Fruit fly (Drosophila melanogaster) whole organism, wandering third instar larva: Measurements from ENCODE around the gene Tpst.
A peak's percentile ranks its signal among the peaks of the same experiment; 100 is the strongest.

Source experiments
- Abd-B ChIP-seq: fragments of >200 bp; optimal IDR thresholded peaks from 2 replicates; lab custom pipeline; 2017; ENCODE audit warnings: missing biosample characterization, missing genetic modification characterization
- CG32264 ChIP-seq: fragments of 200-800 bp; sonication (Bioruptor generic); optimal IDR thresholded peaks from 2 replicates; lab custom pipeline; 2016; ENCODE audit warnings: missing biosample characterization, missing genetic modification characterization
- CG9705 ChIP-seq: fragments of 200-800 bp; sonication (Bioruptor generic); optimal IDR thresholded peaks from 2 replicates; lab custom pipeline; 2018; ENCODE audit warnings: missing biosample characterization, mild to moderate bottlenecking, missing genetic modification characterization
- CrebA ChIP-seq: fragments of 200-800 bp; sonication (Bioruptor generic); optimal IDR thresholded peaks from 2 replicates; lab custom pipeline; 2016; ENCODE audit warnings: missing biosample characterization, mild to moderate bottlenecking, missing genetic modification characterization, borderline replicate concordance
- Dfd ChIP-seq: fragments of >200 bp; optimal IDR thresholded peaks from 2 replicates; lab custom pipeline; 2017; ENCODE audit warnings: missing biosample characterization, missing genetic modification characterization
- Dif ChIP-seq: fragments of 200-275, 200-300 bp; sonication (Bioruptor generic); optimal IDR thresholded peaks from 2 replicates; lab custom pipeline; 2018; ENCODE audit warnings: missing biosample characterization, missing genetic modification characterization; ENCODE audit not compliant: partially characterized antibody
- GATAd ChIP-seq: sonication (Bioruptor generic); optimal IDR thresholded peaks from 2 replicates; lab custom pipeline; 2016; ENCODE audit warnings: missing biosample characterization, missing genetic modification characterization
- HLH106 ChIP-seq: fragments of 200-800 bp; optimal IDR thresholded peaks from 3 replicates; lab custom pipeline; 2019; ENCODE audit warnings: missing biosample characterization, mild to moderate bottlenecking, missing genetic modification characterization, moderate library complexity
- Hnf4 ChIP-seq: fragments of 200-800 bp; sonication (Bioruptor generic); optimal IDR thresholded peaks from 2 replicates; lab custom pipeline; 2016; ENCODE audit warnings: missing biosample characterization, mild to moderate bottlenecking, missing genetic modification characterization
- Hr78 ChIP-seq: fragments of >200 bp; optimal IDR thresholded peaks from 2 replicates; lab custom pipeline; 2017; ENCODE audit warnings: missing biosample characterization, missing genetic modification characterization
- Hr83 ChIP-seq: fragments of 200-300 bp; sonication (Bioruptor generic); optimal IDR thresholded peaks from 2 replicates; lab custom pipeline; 2016; ENCODE audit warnings: missing biosample characterization, mild to moderate bottlenecking, missing genetic modification characterization, moderate library complexity; ENCODE audit not compliant: poor library complexity, severe bottlenecking
- Mio ChIP-seq: sonication (Bioruptor generic); optimal IDR thresholded peaks from 2 replicates; lab custom pipeline; 2016; ENCODE audit warnings: missing biosample characterization, missing genetic modification characterization
- Myc ChIP-seq: fragments of >200 bp; optimal IDR thresholded peaks from 2 replicates; lab custom pipeline; 2017
- N ChIP-seq: fragments of >200 bp; optimal IDR thresholded peaks from 2 replicates; lab custom pipeline; 2018; ENCODE audit warnings: missing biosample characterization, missing external identifiers, missing genetic modification characterization
- OdsH ChIP-seq: fragments of 200-800 bp; sonication (Bioruptor generic); optimal IDR thresholded peaks from 2 replicates; lab custom pipeline; 2016; ENCODE audit warnings: missing biosample characterization, mild to moderate bottlenecking, missing genetic modification characterization
- Sp1 ChIP-seq: fragments of 200-800 bp; sonication (Bioruptor generic); optimal IDR thresholded peaks from 3 replicates; lab custom pipeline; 2019; ENCODE audit warnings: missing biosample characterization, mild to moderate bottlenecking, missing genetic modification characterization, moderate library complexity
- br ChIP-seq: fragments of 200-800 bp; sonication (Bioruptor generic); optimal IDR thresholded peaks from 2 replicates; lab custom pipeline; 2016; ENCODE audit warnings: missing biosample characterization, missing genetic modification characterization
- brk ChIP-seq: fragments of 200-800 bp; sonication (Bioruptor generic); optimal IDR thresholded peaks from 2 replicates; lab custom pipeline; 2016; ENCODE audit warnings: missing biosample characterization, mild to moderate bottlenecking, missing genetic modification characterization
- dl ChIP-seq, 2 experiments: fragments of 175-275, 200-275 bp in 1 of 2; fragments of 200-275 bp in 1 of 2; sonication (Bioruptor generic); optimal IDR thresholded peaks; lab custom pipeline; 2018; ENCODE audit warnings: mild to moderate bottlenecking in 2 of 2, missing biosample characterization in 2 of 2, missing genetic modification characterization in 2 of 2, moderate library complexity in 2 of 2; ENCODE audit not compliant: partially characterized antibody in 2 of 2, insufficient read depth in 1 of 2
- dmrt93B ChIP-seq: fragments of 200-800 bp; sonication (Bioruptor generic); optimal IDR thresholded peaks from 2 replicates; lab custom pipeline; 2018; ENCODE audit warnings: missing biosample characterization, mild to moderate bottlenecking, missing genetic modification characterization
- dsf ChIP-seq: sonication (Bioruptor generic); optimal IDR thresholded peaks from 2 replicates; lab custom pipeline; 2016; ENCODE audit warnings: missing biosample characterization, missing genetic modification characterization, borderline replicate concordance
- ey ChIP-seq: fragments of 200-800 bp; sonication (Bioruptor generic); optimal IDR thresholded peaks from 2 replicates; lab custom pipeline; 2016; ENCODE audit warnings: missing biosample characterization, missing genetic modification characterization
- foxo ChIP-seq, 2 experiments: fragments of 200-800 bp; sonication (Bioruptor generic); optimal IDR thresholded peaks; 2 replicates in 1 of 2; 3 replicates in 1 of 2; lab custom pipeline; 2016 to 2017; ENCODE audit warnings: missing biosample characterization in 2 of 2, missing genetic modification characterization in 2 of 2
- fru ChIP-seq: fragments of 200-800 bp; sonication (Bioruptor generic); optimal IDR thresholded peaks from 3 replicates; lab custom pipeline; 2016; ENCODE audit warnings: missing biosample characterization, mild to moderate bottlenecking, missing genetic modification characterization
- h ChIP-seq: fragments of 200-800 bp; sonication (Bioruptor generic); optimal IDR thresholded peaks from 3 replicates; lab custom pipeline; 2016; ENCODE audit warnings: missing biosample characterization, mild to moderate bottlenecking, missing genetic modification characterization
- jim ChIP-seq: fragments of 175-275, 200-325 bp; sonication (Bioruptor generic); optimal IDR thresholded peaks from 2 replicates; lab custom pipeline; 2016; ENCODE audit warnings: missing biosample characterization, mild to moderate bottlenecking, missing genetic modification characterization
- lola ChIP-seq: fragments of >200 bp; optimal IDR thresholded peaks from 2 replicates; lab custom pipeline; 2017; ENCODE audit warnings: missing biosample characterization, missing genetic modification characterization
- psq ChIP-seq: fragments of 200-800 bp; sonication (Bioruptor generic); optimal IDR thresholded peaks from 3 replicates; lab custom pipeline; 2017; ENCODE audit warnings: missing biosample characterization, mild to moderate bottlenecking, missing genetic modification characterization, moderate library complexity
- rgr ChIP-seq: fragments of 200-800 bp; sonication (Bioruptor generic); optimal IDR thresholded peaks from 3 replicates; lab custom pipeline; 2016; ENCODE audit warnings: missing biosample characterization, mild to moderate bottlenecking, missing genetic modification characterization
- sage ChIP-seq: fragments of 200-800 bp; sonication (Bioruptor generic); optimal IDR thresholded peaks from 2 replicates; lab custom pipeline; 2016; ENCODE audit warnings: missing biosample characterization, mild to moderate bottlenecking, missing genetic modification characterization
- sv ChIP-seq: fragments of 200-800 bp; sonication (Bioruptor generic); optimal IDR thresholded peaks from 3 replicates; lab custom pipeline; 2016; ENCODE audit warnings: missing biosample characterization, missing genetic modification characterization
- tai ChIP-seq: sonication (Bioruptor generic); optimal IDR thresholded peaks from 2 replicates; lab custom pipeline; 2016; ENCODE audit warnings: missing biosample characterization, missing genetic modification characterization
- usp ChIP-seq: fragments of >200 bp; optimal IDR thresholded peaks from 2 replicates; lab custom pipeline; 2017; ENCODE audit warnings: missing biosample characterization, missing genetic modification characterization
- woc ChIP-seq: sonication (Bioruptor generic); optimal IDR thresholded peaks from 2 replicates; lab custom pipeline; 2016; ENCODE audit warnings: missing biosample characterization, mild to moderate bottlenecking, missing genetic modification characterization

Tpst gene

DNA sequence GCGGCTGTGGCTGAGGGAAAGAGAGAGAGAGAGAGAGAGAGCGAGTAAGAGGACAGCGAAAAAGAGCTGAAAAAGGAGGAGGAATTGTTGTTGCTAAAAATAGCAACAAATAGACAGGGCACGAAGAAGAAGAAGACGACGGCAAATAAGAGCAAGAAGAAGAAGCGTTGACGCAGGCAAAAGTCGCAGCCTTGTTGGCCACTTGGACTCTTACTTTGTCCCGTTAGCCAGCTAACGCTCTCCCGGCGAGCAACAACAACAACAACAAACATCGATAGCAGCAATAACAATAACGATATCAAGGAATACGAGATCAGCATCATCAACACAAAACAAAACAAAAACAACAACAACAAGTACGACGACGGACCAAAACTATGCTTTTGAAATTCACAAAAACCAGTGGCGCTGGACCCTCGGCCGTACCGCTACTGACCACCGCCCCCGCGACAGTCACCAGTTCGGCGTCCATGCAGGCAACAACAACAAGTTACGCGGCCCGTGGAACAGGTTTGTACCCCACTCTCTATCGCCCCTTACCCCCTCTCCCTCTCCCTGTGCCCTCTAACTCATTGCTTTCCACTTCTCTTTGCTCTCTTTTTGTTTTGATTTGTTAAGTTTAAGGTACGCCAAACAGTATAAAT, 61.6 kb downstream of the Tpst start:
- TF ChIP-seq usp (GFP tag; lab: Kevin White, UChicago) (no peak), CG32264 (GFP tag; lab: Kevin White, UChicago) (no peak), ey (no peak), dsf (no peak), Hr78 (GFP tag; lab: Kevin White, UChicago) (no peak), Dfd (no peak), dmrt93B (no peak), Dif (GFP tag; lab: Kevin White, UChicago) (peak; percentile 43), OdsH (no peak), Sp1 (GFP tag; lab: Kevin White, UChicago) (no peak), rgr (no peak), CrebA (GFP tag; lab: Kevin White, UChicago) (no peak), psq (peak; percentile 30), dl (GFP tag; optimal IDR thresholded peaks at IDR 0.05; lab: Kevin White, UChicago; ENCODE audit: insufficient read depth in 1 of 2, partially characterized antibody in 2 of 2) (peak in 1 of 2 experiments; percentile 32), woc (GFP tag; lab: Kevin White, UChicago) (no peak), GATAd (GFP tag; lab: Kevin White, UChicago) (no peak), tai (GFP tag; lab: Kevin White, UChicago) (no peak), jim (GFP tag; lab: Kevin White, UChicago) (no peak), sv (no peak)

DNA sequence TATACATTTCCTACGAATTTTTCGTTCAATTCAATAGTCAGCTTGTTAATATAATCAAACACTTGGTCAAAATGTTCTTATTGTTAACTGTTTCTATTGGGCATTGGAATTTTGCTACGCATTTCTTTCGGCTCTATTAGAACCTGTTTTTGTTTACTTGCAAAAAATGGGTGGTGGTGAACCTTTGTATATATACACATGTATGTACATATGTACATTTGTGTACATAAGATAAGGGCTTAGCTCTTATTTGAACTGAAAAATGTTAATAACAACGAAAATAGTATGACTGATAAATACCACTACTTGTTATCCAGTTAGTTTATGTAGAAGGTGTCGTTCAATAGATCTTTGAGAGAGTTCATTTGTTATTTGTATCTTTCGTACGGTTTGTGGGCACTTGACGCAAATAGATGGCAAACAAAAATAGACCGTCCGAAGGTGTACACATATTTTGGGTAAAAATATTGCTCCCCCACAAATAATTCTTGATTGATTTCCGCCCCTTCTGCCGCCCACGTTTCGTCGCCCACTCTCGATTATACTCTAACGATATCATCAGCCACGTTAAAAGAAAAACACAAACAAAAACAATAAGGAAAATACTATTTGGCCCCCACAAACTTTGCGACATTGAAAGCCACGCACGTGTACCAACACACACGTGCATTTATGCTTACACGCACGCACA, 62.4 kb downstream of the Tpst start:
- TF ChIP-seq Abd-B (GFP tag; lab: Kevin White, UChicago) = no peak
- TF ChIP-seq jim (GFP tag; lab: Kevin White, UChicago) = no peak
- TF ChIP-seq woc (GFP tag; lab: Kevin White, UChicago) = no peak
- no peak for TF ChIP-seq dsf
- no peak for TF ChIP-seq CrebA (GFP tag; lab: Kevin White, UChicago)
- TF ChIP-seq N = no peak
- no peak for TF ChIP-seq Sp1 (GFP tag; lab: Kevin White, UChicago)
- TF ChIP-seq Hr78 (GFP tag; lab: Kevin White, UChicago) = no peak
- no peak for TF ChIP-seq CG9705 (GFP tag; lab: Kevin White, UChicago)
- no peak for TF ChIP-seq Hr83
- no peak for TF ChIP-seq foxo (GFP tag; optimal IDR thresholded peaks at IDR 0.05; lab: Kevin White, UChicago)

DNA sequence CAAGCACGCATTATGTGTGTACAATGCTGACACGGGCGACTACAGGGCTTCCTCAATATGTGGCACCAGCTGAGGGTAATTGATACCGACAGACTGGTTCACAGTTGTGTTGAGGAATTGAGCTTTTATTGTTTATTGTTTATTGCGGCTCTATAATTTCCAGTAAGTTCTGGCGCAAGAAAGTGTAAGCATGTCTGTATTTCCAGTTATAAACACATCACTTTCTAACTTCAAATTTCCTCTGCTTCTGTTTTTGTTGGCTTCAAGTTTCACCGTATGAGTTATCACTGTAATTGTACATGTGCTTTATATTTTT, 62.9 kb downstream of the Tpst start:
- TF ChIP-seq N (no peak), dmrt93B (no peak), foxo (GFP tag; optimal IDR thresholded peaks at IDR 0.05; lab: Kevin White, UChicago) (peak in 1 of 2 experiments; percentile 38), usp (GFP tag; lab: Kevin White, UChicago) (no peak), br (GFP tag; lab: Kevin White, UChicago) (no peak), lola (GFP tag; lab: Kevin White, UChicago) (no peak), Sp1 (GFP tag; lab: Kevin White, UChicago) (no peak), Hnf4 (peak; percentile 21), Mio (GFP tag; lab: Kevin White, UChicago) (no peak), rgr (no peak), dl (GFP tag; optimal IDR thresholded peaks at IDR 0.05; lab: Kevin White, UChicago; ENCODE audit: insufficient read depth in 1 of 2, partially characterized antibody in 2 of 2) (no peak), CrebA (GFP tag; lab: Kevin White, UChicago) (no peak), sv (peak; percentile 70), tai (GFP tag; lab: Kevin White, UChicago) (no peak), h (GFP tag; lab: Kevin White, UChicago) (peak; percentile 20), Abd-B (GFP tag; lab: Kevin White, UChicago) (no peak), Dif (GFP tag; lab: Kevin White, UChicago) (no peak), jim (GFP tag; lab: Kevin White, UChicago) (no peak), HLH106 (tag; lab: Kevin White, UChicago) (peak; percentile 37), psq (peak; percentile 4), Myc (lab: Kevin White, UChicago) (no peak), sage (GFP tag; lab: Kevin White, UChicago) (no peak), dsf (no peak), brk (no peak), fru (GFP tag; lab: Kevin White, UChicago) (peak; percentile 11), CG9705 (GFP tag; lab: Kevin White, UChicago) (no peak), Dfd (no peak), ey (peak; percentile 9), CG32264 (GFP tag; lab: Kevin White, UChicago) (no peak)
